Fruit fly (Drosophila melanogaster) whole organism, pupa: Measurements from ENCODE around the gene CG15544.

Experiments used
- CG10348 ChIP-seq: fragments of 200-800 bp; sonication (Bioruptor generic); IDR thresholded peaks from 2 replicates; pipeline ENCODE4 v1.3.6; 2022; ENCODE audit warnings: missing biosample characterization, missing genetic modification characterization
- CG12605 ChIP-seq: fragments of 200-800 bp; sonication (Bioruptor generic); IDR thresholded peaks from 2 replicates; pipeline ENCODE4 v1.3.6; 2022; ENCODE audit warnings: missing biosample characterization, missing genetic modification characterization
- CG13204 ChIP-seq: fragments of 200-800 bp; sonication (Bioruptor generic); optimal IDR thresholded peaks from 2 replicates; lab custom pipeline; 2018; ENCODE audit warnings: missing biosample characterization, mild to moderate bottlenecking, missing genetic modification characterization, moderate library complexity
- CG14655 ChIP-seq: fragments of 200-800 bp; sonication (Bioruptor generic); optimal IDR thresholded peaks from 3 replicates; lab custom pipeline; 2017; ENCODE audit warnings: mild to moderate bottlenecking, missing biosample characterization, missing genetic modification reagents, missing genetic modification characterization
- CG15710 ChIP-seq: fragments of 200-800 bp; sonication (Bioruptor generic); optimal IDR thresholded peaks from 2 replicates; lab custom pipeline; 2018; ENCODE audit warnings: missing biosample characterization, mild to moderate bottlenecking, missing genetic modification characterization, moderate library complexity
- CG17806 ChIP-seq: fragments of 200-800 bp; sonication (Bioruptor generic); optimal IDR thresholded peaks from 2 replicates; lab custom pipeline; 2018; ENCODE audit warnings: missing biosample characterization, mild to moderate bottlenecking, missing genetic modification characterization, moderate library complexity
- CG32121 ChIP-seq: fragments of 200-800 bp; sonication (Bioruptor generic); IDR thresholded peaks from 2 replicates; pipeline ENCODE4 v1.3.6; 2022; ENCODE audit warnings: missing biosample characterization, missing genetic modification characterization
- CG34367 ChIP-seq: fragments of 200-800 bp; sonication (Bioruptor generic); optimal IDR thresholded peaks from 2 replicates; lab custom pipeline; 2018; ENCODE audit warnings: missing biosample characterization, mild to moderate bottlenecking, missing genetic modification characterization
- CG4496 ChIP-seq: fragments of 200-800 bp; sonication (Bioruptor generic); IDR thresholded peaks from 3 replicates; pipeline ENCODE4 v1.3.6; 2022; ENCODE audit warnings: missing biosample characterization, missing genetic modification characterization
- CG8159 ChIP-seq: fragments of 200-800 bp; sonication (Bioruptor generic); optimal IDR thresholded peaks from 3 replicates; lab custom pipeline; 2018; ENCODE audit warnings: missing biosample characterization, mild to moderate bottlenecking, missing genetic modification characterization, moderate library complexity
- CG8301 ChIP-seq: fragments of 200-800 bp; sonication (Bioruptor generic); optimal IDR thresholded peaks from 2 replicates; lab custom pipeline; 2018; ENCODE audit warnings: missing biosample characterization, mild to moderate bottlenecking, missing genetic modification characterization
- CG9948 ChIP-seq: fragments of 200-800 bp; sonication (Bioruptor generic); optimal IDR thresholded peaks from 2 replicates; lab custom pipeline; 2018; ENCODE audit warnings: missing biosample characterization, mild to moderate bottlenecking, missing genetic modification characterization, moderate library complexity
- D1 ChIP-seq: fragments of 200-800 bp; sonication (Bioruptor generic); optimal IDR thresholded peaks from 2 replicates; lab custom pipeline; 2018; ENCODE audit warnings: missing biosample characterization, mild to moderate bottlenecking, missing genetic modification characterization, moderate library complexity
- EcR ChIP-seq: fragments of 200-800 bp; sonication (Bioruptor generic); optimal IDR thresholded peaks from 3 replicates; lab custom pipeline; 2019; ENCODE audit warnings: missing biosample characterization, missing genetic modification characterization, mild to moderate bottlenecking, moderate library complexity, missing genetic modification reagents
- Ets98B ChIP-seq: fragments of 200-800 bp; sonication (Bioruptor generic); IDR thresholded peaks from 2 replicates; pipeline ENCODE4 v1.3.6; 2022; ENCODE audit warnings: missing biosample characterization, missing genetic modification characterization
- Pif1A ChIP-seq: fragments of 200-800 bp; sonication (Bioruptor generic); optimal IDR thresholded peaks from 3 replicates; lab custom pipeline; 2016; ENCODE audit warnings: missing biosample characterization, missing genetic modification characterization
- Pif1B ChIP-seq: fragments of 200-800 bp; sonication (Bioruptor generic); optimal IDR thresholded peaks from 3 replicates; lab custom pipeline; 2016; ENCODE audit warnings: missing biosample characterization, missing genetic modification characterization
- Snoo ChIP-seq: fragments of 200-800 bp; sonication (Bioruptor generic); optimal IDR thresholded peaks from 3 replicates; lab custom pipeline; 2017; ENCODE audit warnings: missing biosample characterization, mild to moderate bottlenecking, missing genetic modification characterization, inconsistent platforms
- fd96Ca ChIP-seq: fragments of 200-800 bp; sonication (Bioruptor generic); IDR thresholded peaks from 3 replicates; pipeline ENCODE4 v1.3.6; 2022; ENCODE audit warnings: missing biosample characterization, missing genetic modification characterization
- gl ChIP-seq: fragments of 200-800 bp; sonication (Bioruptor generic); optimal IDR thresholded peaks from 2 replicates; lab custom pipeline; 2018; ENCODE audit warnings: missing biosample characterization, mild to moderate bottlenecking, missing genetic modification characterization
- rn ChIP-seq: fragments of 200-800 bp; sonication (Bioruptor generic); IDR thresholded peaks from 2 replicates; pipeline ENCODE4 v1.3.6; 2022; ENCODE audit warnings: missing biosample characterization, missing genetic modification characterization

CG15544 gene

dm6 chr3R:30827544-30827943, at the start of gene CG15544:
Gene CG15544, plus strand, starts transcription at chr3R:30827819.
- TF ChIP-seq rn (GFP tag; lab: Robert Waterston, UW) (no peak), CG12605 (GFP tag; lab: Robert Waterston, UW) (no peak), Ets98B (peak; percentile 19; the same call in 1 of the 2 replicates), CG32121 (GFP tag; lab: Robert Waterston, UW) (no peak), CG17806 (no peak), CG10348 (GFP tag; lab: Robert Waterston, UW) (no peak), CG4496 (GFP tag; lab: Robert Waterston, UW) (peak; percentile 62; the same call in 2 of the 3 replicates), CG14655 (GFP tag; lab: Kevin White, UChicago) (no peak), CG15710 (tag; lab: Kevin White, UChicago) (no peak)

dm6 chr3R:30779257-30779656, 48.4 kb upstream of the CG15544 start:
- TF ChIP-seq Snoo (tag; lab: Kevin White, UChicago) (no peak), EcR (peak; percentile 41)

- TF ChIP-seq Snoo (tag; lab: Kevin White, UChicago) (no peak), CG12605 (GFP tag; lab: Robert Waterston, UW) (no peak), D1 (tag; lab: Kevin White, UChicago) (no peak)
Observed at dm6 chr3R:30780451-30780850, 47.2 kb upstream of the CG15544 start.

dm6 chr3R:30781116-30781515, 46.5 kb upstream of the CG15544 start:
- no peak for TF ChIP-seq CG15710 (tag; lab: Kevin White, UChicago)
- TF ChIP-seq Snoo (tag; lab: Kevin White, UChicago): no peak
- TF ChIP-seq gl (tag; lab: Kevin White, UChicago): no peak
- no peak for TF ChIP-seq fd96Ca (GFP tag; lab: Robert Waterston, UW)
- TF ChIP-seq Pif1B (GFP tag; lab: Kevin White, UChicago): no peak
- no peak for TF ChIP-seq CG10348 (GFP tag; lab: Robert Waterston, UW)
- no peak for TF ChIP-seq CG14655 (GFP tag; lab: Kevin White, UChicago)

- TF ChIP-seq gl (tag; lab: Kevin White, UChicago) (peak; percentile 81), CG4496 (GFP tag; lab: Robert Waterston, UW) (peak; percentile 97), CG14655 (GFP tag; lab: Kevin White, UChicago) (peak; percentile 95), Snoo (tag; lab: Kevin White, UChicago) (peak; percentile 75), CG17806 (peak; percentile 94), Ets98B (peak; percentile 97), CG13204 (GFP tag; lab: Kevin White, UChicago) (peak; percentile 89), D1 (tag; lab: Kevin White, UChicago) (peak; percentile 76), CG8159 (tag; lab: Kevin White, UChicago) (peak; percentile 95), EcR (peak; percentile 89), CG12605 (GFP tag; lab: Robert Waterston, UW) (peak; percentile 95), rn (GFP tag; lab: Robert Waterston, UW) (peak; percentile 88), CG9948 (peak; percentile 93), Pif1B (GFP tag; lab: Kevin White, UChicago) (peak; percentile 93), fd96Ca (GFP tag; lab: Robert Waterston, UW) (peak; percentile 97), CG10348 (GFP tag; lab: Robert Waterston, UW) (peak; percentile 70), CG15710 (tag; lab: Kevin White, UChicago) (peak; percentile 95), Pif1A (GFP tag; lab: Kevin White, UChicago) (peak; percentile 93), CG8301 (peak; percentile 95), CG32121 (GFP tag; lab: Robert Waterston, UW) (peak; percentile 96), CG34367 (tag; lab: Kevin White, UChicago) (peak; percentile 94)
Observed at dm6 chr3R:30781661-30782120, 45.9 kb upstream of the CG15544 start.

- TF ChIP-seq CG32121 (GFP tag; lab: Robert Waterston, UW) (no peak), CG10348 (GFP tag; lab: Robert Waterston, UW) (no peak), rn (GFP tag; lab: Robert Waterston, UW) (no peak), EcR (peak; percentile 7), Ets98B (no peak), CG13204 (GFP tag; lab: Kevin White, UChicago) (peak; percentile 12), CG17806 (no peak), CG9948 (no peak), Pif1B (GFP tag; lab: Kevin White, UChicago) (no peak), CG14655 (GFP tag; lab: Kevin White, UChicago) (no peak)
Observed at dm6 chr3R:30782553-30782952, 45.1 kb upstream of the CG15544 start.

dm6 chr3R:30789363-30789762, 38.3 kb upstream of the CG15544 start:
- TF ChIP-seq CG14655 (GFP tag; lab: Kevin White, UChicago) (no peak), Pif1B (GFP tag; lab: Kevin White, UChicago) (peak; percentile 32), fd96Ca (GFP tag; lab: Robert Waterston, UW) (peak; percentile 77), Ets98B (peak; percentile 76), gl (tag; lab: Kevin White, UChicago) (no peak), CG12605 (GFP tag; lab: Robert Waterston, UW) (peak; percentile 75), EcR (no peak), CG17806 (peak; percentile 8), CG10348 (GFP tag; lab: Robert Waterston, UW) (no peak), CG34367 (tag; lab: Kevin White, UChicago) (no peak), CG8159 (tag; lab: Kevin White, UChicago) (no peak), CG15710 (tag; lab: Kevin White, UChicago) (no peak), CG9948 (no peak), D1 (tag; lab: Kevin White, UChicago) (no peak), rn (GFP tag; lab: Robert Waterston, UW) (peak; percentile 79), CG8301 (no peak), CG4496 (GFP tag; lab: Robert Waterston, UW) (peak; percentile 89), CG32121 (GFP tag; lab: Robert Waterston, UW) (peak; percentile 80), Pif1A (GFP tag; lab: Kevin White, UChicago) (peak; percentile 6), Snoo (tag; lab: Kevin White, UChicago) (no peak), CG13204 (GFP tag; lab: Kevin White, UChicago) (no peak)
